Worm (Caenorhabditis elegans): Measurements from ENCODE around the gene acly-2.

DNA sequence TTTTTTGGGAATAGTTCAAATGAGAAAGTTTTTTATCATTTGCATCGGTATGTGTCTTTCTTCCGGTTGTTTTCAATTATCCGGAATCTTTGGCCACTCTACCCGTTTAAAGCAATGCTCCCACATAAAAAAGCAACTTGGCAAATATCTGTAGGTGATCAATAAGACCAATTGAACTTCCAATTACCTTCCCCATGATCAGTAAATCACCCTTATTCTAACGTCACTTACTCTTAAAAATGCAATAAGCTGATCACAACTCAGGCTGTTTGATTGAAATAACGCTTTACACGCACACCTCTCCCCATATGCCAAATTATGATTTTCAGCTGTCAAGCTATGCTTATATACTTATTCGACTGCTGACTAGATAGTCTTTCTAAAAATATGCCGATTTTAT is 20.6 kb upstream of the acly-2 start, which contains the start of gene C34B4.5:
- TF ChIP-seq fkh-10 (GFP tag; optimal IDR thresholded peaks at IDR 0.05) (no peak), ama-1 (optimal IDR thresholded peaks at IDR 0.05) (no peak), C08G9.2 (tag; optimal IDR thresholded peaks at IDR 0.05) (no peak), dve-1 (tag; optimal IDR thresholded peaks at IDR 0.05) (no peak)
